Worm (Caenorhabditis elegans) whole organism, young adult: ENCODE measurements around the gene D1014.4.

Source experiments
- C17E4.6 ChIP-seq: fragments of 200-800 bp; sonication (Bioruptor generic); IDR thresholded peaks from 2 replicates; pipeline ENCODE4 v1.3.6; 2022; ENCODE audit warnings: missing genetic modification reagents, missing genetic modification characterization, missing compliant biosample characterization
- D2030.7 ChIP-seq: fragments of 200-800 bp; sonication (Bioruptor generic); IDR thresholded peaks from 2 replicates; pipeline ENCODE4 v1.3.6; 2022; ENCODE audit warnings: missing genetic modification reagents, missing genetic modification characterization, missing compliant biosample characterization
- F22D6.2 ChIP-seq: sonication (generic microtip); optimal IDR thresholded peaks from 2 replicates; lab custom pipeline; 2016; ENCODE audit warnings: mild to moderate bottlenecking, missing genetic modification characterization, missing compliant biosample characterization
- F33H1.4 ChIP-seq: fragments of 200-800 bp; sonication (Bioruptor generic); IDR thresholded peaks from 2 replicates; pipeline ENCODE4 v1.3.6; 2022; ENCODE audit warnings: missing genetic modification reagents, missing genetic modification characterization, missing compliant biosample characterization
- K11D2.4 ChIP-seq: fragments of 200-800 bp; sonication (Bioruptor generic); IDR thresholded peaks from 2 replicates; pipeline ENCODE4 v1.3.6; 2022; ENCODE audit warnings: missing genetic modification reagents, missing genetic modification characterization, missing compliant biosample characterization
- Y53F4B.3 ChIP-seq: fragments of 200-800 bp; sonication (Bioruptor generic); IDR thresholded peaks from 2 replicates; pipeline ENCODE4 v1.3.6; 2022; ENCODE audit warnings: missing genetic modification reagents, missing genetic modification characterization, missing compliant biosample characterization
- Y53G8AR.9 ChIP-seq: fragments of 200-800 bp; sonication (Bioruptor generic); conservative IDR thresholded peaks from 2 replicates; pipeline ENCODE4 v1.3.6; 2022; ENCODE audit warnings: missing genetic modification reagents, missing genetic modification characterization, missing compliant biosample characterization
- Y56A3A.18 ChIP-seq: fragments of 200-800 bp; sonication (Bioruptor generic); IDR thresholded peaks from 2 replicates; pipeline ENCODE4 v1.3.6; 2022; ENCODE audit warnings: missing genetic modification reagents, missing genetic modification characterization, missing compliant biosample characterization
- Y79H2A.3 ChIP-seq: fragments of 200-800 bp; sonication (Bioruptor generic); conservative IDR thresholded peaks from 2 replicates; pipeline ENCODE4 v1.3.6; 2022; ENCODE audit warnings: missing genetic modification reagents, missing genetic modification characterization, missing compliant biosample characterization
- ZK185.1 ChIP-seq: sonication (generic microtip); optimal IDR thresholded peaks from 2 replicates; lab custom pipeline; 2016; ENCODE audit warnings: mild to moderate bottlenecking, missing genetic modification characterization, missing compliant biosample characterization; ENCODE audit not compliant: poor library complexity, severe bottlenecking
- ama-1 ChIP-seq, 3 experiments: fragments of 150-350 bp in 1 of 3; sonication (generic microtip) in 2 of 3; optimal IDR thresholded peaks; 2 replicates each; lab custom pipeline; 2014 to 2018; ENCODE audit warnings: missing biosample characterization in 2 of 3, missing genetic modification characterization in 2 of 3, missing genetic modification reagents in 2 of 3
- athp-1 ChIP-seq: sonication (generic microtip); optimal IDR thresholded peaks from 2 replicates; lab custom pipeline; 2017; ENCODE audit warnings: mild to moderate bottlenecking, missing genetic modification characterization, missing compliant biosample characterization
- cebp-1 ChIP-seq, 2 experiments: fragments of 200-800 bp in 1 of 2; sonication (Bioruptor generic) in 1 of 2; sonication (generic microtip) in 1 of 2; IDR thresholded peaks in 1 of 2; optimal IDR thresholded peaks in 1 of 2; 2 replicates each; pipeline versions ENCODE4 v1.3.6 to Lab custom; 2017 to 2022; ENCODE audit warnings: missing compliant biosample characterization in 2 of 2, missing genetic modification characterization in 2 of 2, mild to moderate bottlenecking in 1 of 2, missing genetic modification reagents in 1 of 2, moderate library complexity in 1 of 2
- cebp-2 ChIP-seq: fragments of 200-800 bp; sonication (Bioruptor generic); IDR thresholded peaks from 2 replicates; pipeline ENCODE4 v1.3.6; 2022; ENCODE audit warnings: missing genetic modification characterization, missing compliant biosample characterization
- ceh-100 ChIP-seq: fragments of 200-800 bp; sonication (Bioruptor generic); IDR thresholded peaks from 2 replicates; pipeline ENCODE4 v1.3.6; 2022; ENCODE audit warnings: missing genetic modification reagents, missing genetic modification characterization, missing compliant biosample characterization
- chd-7 ChIP-seq: sonication (generic microtip); optimal IDR thresholded peaks from 2 replicates; lab custom pipeline; 2016; ENCODE audit warnings: mild to moderate bottlenecking, missing genetic modification characterization, moderate library complexity, missing compliant biosample characterization
- die-1 ChIP-seq: sonication (generic microtip); optimal IDR thresholded peaks from 2 replicates; lab custom pipeline; 2016; ENCODE audit warnings: missing genotype, mild to moderate bottlenecking, missing genetic modification characterization, missing compliant biosample characterization
- dpff-1 ChIP-seq: sonication (generic microtip); optimal IDR thresholded peaks from 2 replicates; lab custom pipeline; 2017; ENCODE audit warnings: mild to moderate bottlenecking, missing genetic modification characterization, missing compliant biosample characterization
- ekl-4 ChIP-seq: fragments of 200-800 bp; sonication (Bioruptor generic); IDR thresholded peaks from 2 replicates; pipeline ENCODE4 v1.3.6; 2022; ENCODE audit warnings: missing genetic modification reagents, missing genetic modification characterization, missing compliant biosample characterization
- hsf-1 ChIP-seq: fragments of 200-800 bp; sonication (Bioruptor generic); IDR thresholded peaks from 2 replicates; pipeline ENCODE4 v1.3.6; 2022; ENCODE audit warnings: missing genetic modification reagents, missing genetic modification characterization, missing compliant biosample characterization
- lag-1 ChIP-seq: fragments of 200-800 bp; sonication (Bioruptor generic); IDR thresholded peaks from 2 replicates; pipeline ENCODE4 v1.3.6; 2022; ENCODE audit warnings: missing genetic modification reagents, missing genetic modification characterization, missing compliant biosample characterization
- lin-26 ChIP-seq: fragments of 200-800 bp; sonication (Bioruptor generic); IDR thresholded peaks from 2 replicates; pipeline ENCODE4 v1.3.6; 2022; ENCODE audit warnings: missing genetic modification reagents, missing genetic modification characterization, missing compliant biosample characterization
- lsl-1 ChIP-seq: fragments of 200-800 bp; sonication (Bioruptor generic); optimal IDR thresholded peaks from 2 replicates; lab custom pipeline; 2018; ENCODE audit warnings: mild to moderate bottlenecking, missing genetic modification characterization, moderate library complexity, missing compliant biosample characterization
- madf-10 ChIP-seq: sonication (generic microtip); optimal IDR thresholded peaks from 2 replicates; lab custom pipeline; 2016; ENCODE audit warnings: mild to moderate bottlenecking, missing genetic modification characterization, missing compliant biosample characterization
- madf-3 ChIP-seq: fragments of 200-800 bp; sonication (Bioruptor generic); IDR thresholded peaks from 2 replicates; pipeline ENCODE4 v1.3.6; 2022; ENCODE audit warnings: missing genetic modification reagents, missing genetic modification characterization, missing compliant biosample characterization
- madf-8 ChIP-seq: fragments of 200-800 bp; sonication (Bioruptor generic); conservative IDR thresholded peaks from 2 replicates; pipeline ENCODE4 v1.3.6; 2022; ENCODE audit warnings: missing genetic modification reagents, missing genetic modification characterization, missing compliant biosample characterization
- mxl-1 ChIP-seq: sonication (generic microtip); optimal IDR thresholded peaks from 2 replicates; lab custom pipeline; 2016; ENCODE audit warnings: missing genetic modification characterization, missing compliant biosample characterization
- nfya-2 ChIP-seq: fragments of 200-800 bp; sonication (Bioruptor generic); IDR thresholded peaks from 2 replicates; pipeline ENCODE4 v1.3.6; 2022; ENCODE audit warnings: missing genetic modification reagents, missing genetic modification characterization, missing compliant biosample characterization
- nfyb-1 ChIP-seq: fragments of 200-800 bp; sonication (Bioruptor generic); IDR thresholded peaks from 2 replicates; pipeline ENCODE4 v1.3.6; 2022; ENCODE audit warnings: missing genetic modification reagents, missing genetic modification characterization, missing compliant biosample characterization
- nhr-120 ChIP-seq: fragments of 200-800 bp; sonication (Bioruptor generic); IDR thresholded peaks from 2 replicates; pipeline ENCODE4 v1.3.6; 2022; ENCODE audit warnings: missing genetic modification characterization, missing compliant biosample characterization
- pbrm-1 ChIP-seq: fragments of 200-800 bp; sonication (Bioruptor generic); IDR thresholded peaks from 2 replicates; pipeline ENCODE4 v1.3.6; 2022; ENCODE audit warnings: missing genetic modification reagents, missing genetic modification characterization, missing compliant biosample characterization
- snpc-3.4 ChIP-seq: sonication (generic microtip); optimal IDR thresholded peaks from 2 replicates; lab custom pipeline; 2017; ENCODE audit warnings: missing genetic modification characterization, mild to moderate bottlenecking, missing compliant biosample characterization, antibody characterized with exemption, moderate library complexity, missing genotype, missing genetic modification reagents
- snpc-4 ChIP-seq, 5 experiments: fragments of 150-350 bp in 1 of 5; sonication (generic microtip) in 4 of 5; optimal IDR thresholded peaks; 2 replicates each; lab custom pipeline; 2014 to 2018; ENCODE audit warnings: missing genetic modification characterization in 5 of 5, missing biosample characterization in 3 of 5, antibody characterized with exemption in 2 of 5, mild to moderate bottlenecking in 2 of 5, missing compliant biosample characterization in 2 of 5, missing genotype in 2 of 5, moderate library complexity in 2 of 5, missing genetic modification reagents in 1 of 5
- unc-62 ChIP-seq: fragments of 150-350 bp; optimal IDR thresholded peaks from 2 replicates; lab custom pipeline; 2014; ENCODE audit warnings: missing biosample characterization, missing genetic modification reagents, missing genetic modification characterization
- xnd-1 ChIP-seq: sonication (generic microtip); optimal IDR thresholded peaks from 2 replicates; lab custom pipeline; 2016; ENCODE audit warnings: missing genotype, missing genetic modification reagents, missing genetic modification characterization, missing compliant biosample characterization

The D1014.4 gene

ce11 chrV:8170300-8170699 is 37.3 kb downstream of the D1014.4 start:
- TF ChIP-seq cebp-1 (GFP tag; IDR thresholded peaks at IDR 0.05; lab: Robert Waterston, UW) (no peak), cebp-1 (tag; optimal IDR thresholded peaks at IDR 0.05; lab: Kevin White, UChicago) (no peak), Y79H2A.3 (GFP tag; lab: Robert Waterston, UW) (no peak), K11D2.4 (no peak), nfya-2 (GFP tag; lab: Robert Waterston, UW) (no peak), Y53G8AR.9 (GFP tag; lab: Robert Waterston, UW) (no peak), lag-1 (GFP tag; lab: Robert Waterston, UW) (no peak), madf-3 (GFP tag; lab: Robert Waterston, UW) (no peak), ekl-4 (no peak), lsl-1 (GFP tag; lab: Kevin White, UChicago) (no peak), nfyb-1 (GFP tag; lab: Robert Waterston, UW) (no peak), hsf-1 (GFP tag; lab: Robert Waterston, UW) (no peak), cebp-2 (GFP tag; lab: Robert Waterston, UW) (no peak)

- TF ChIP-seq nfya-2 (GFP tag; lab: Robert Waterston, UW) (no peak), ceh-100 (no peak), madf-10 (tag; lab: Kevin White, UChicago) (no peak), athp-1 (tag; lab: Kevin White, UChicago) (no peak), pbrm-1 (GFP tag; lab: Robert Waterston, UW) (no peak), F22D6.2 (tag; lab: Kevin White, UChicago) (no peak)
Measured at ce11 chrV:8171688-8172087, 38.7 kb downstream of the D1014.4 start.

- TF ChIP-seq Y56A3A.18 (GFP tag; lab: Robert Waterston, UW), result no peak
- no peak for TF ChIP-seq snpc-4 (GFP tag; optimal IDR thresholded peaks at IDR 0.05; lab: Kevin White, UChicago)
- TF ChIP-seq snpc-4 (tag; optimal IDR thresholded peaks at IDR 0.05; lab: Kevin White, UChicago), result no peak
- TF ChIP-seq Y53F4B.3 (GFP tag; lab: Robert Waterston, UW), result no peak
- no peak for TF ChIP-seq snpc-3.4
- TF ChIP-seq mxl-1, result no peak
- TF ChIP-seq F22D6.2 (tag; lab: Kevin White, UChicago), result no peak
- TF ChIP-seq die-1, result no peak
- TF ChIP-seq D2030.7 (GFP tag; lab: Robert Waterston, UW), result no peak
- no peak for TF ChIP-seq lin-26 (GFP tag; lab: Robert Waterston, UW)
- TF ChIP-seq unc-62, result no peak
- TF ChIP-seq Y79H2A.3 (GFP tag; lab: Robert Waterston, UW), result no peak
Measured at ce11 chrV:8177349-8177748, 44.3 kb downstream of the D1014.4 start, which contains the start of gene F20D6.9. Gene F20D6.9 (minus strand): TSS chrV:8177449.

ce11 chrV:8178279-8178678 is 45.3 kb downstream of the D1014.4 start:
- TF ChIP-seq C17E4.6, result no peak
- TF ChIP-seq ama-1 (optimal IDR thresholded peaks at IDR 0.05; lab: Kevin White, UChicago), result no peak
- TF ChIP-seq ama-1 (GFP tag; optimal IDR thresholded peaks at IDR 0.05; lab: Kevin White, UChicago), result no peak
- peak; percentile 79 for TF ChIP-seq F33H1.4 (GFP tag; lab: Robert Waterston, UW)
- TF ChIP-seq ZK185.1, result no peak
- TF ChIP-seq hsf-1 (GFP tag; lab: Robert Waterston, UW), result 0 out of 2 replicates have a peak, but pooled peaks have one; percentile 25
- peak; percentile 43; the same call in 1 of the 2 replicates for TF ChIP-seq madf-8 (GFP tag; lab: Robert Waterston, UW)
- TF ChIP-seq lsl-1 (GFP tag; lab: Kevin White, UChicago), result peak; percentile 83
- TF ChIP-seq chd-7 (tag; lab: Kevin White, UChicago), result no peak
- TF ChIP-seq dpff-1 (tag; lab: Kevin White, UChicago), result no peak
- peak; percentile 1 for TF ChIP-seq xnd-1 (tag; lab: Kevin White, UChicago)
- no peak for TF ChIP-seq nhr-120 (GFP tag; lab: Robert Waterston, UW)
